Fruit fly (Drosophila melanogaster) whole organism, embryonic: ENCODE measurements around the gene CG18095.
A peak's percentile ranks its signal among the peaks of the same experiment; 100 is the strongest.

ENCODE experiments used
- Asciz ChIP-seq: fragments of 200-800 bp; sonication (Bioruptor generic); optimal IDR thresholded peaks from 2 replicates; lab custom pipeline; 2017; ENCODE audit warnings: missing biosample characterization, mild to moderate bottlenecking, missing genetic modification characterization, missing genetic modification reagents
- BtbVII ChIP-seq: fragments of 200-800 bp; sonication (Bioruptor generic); optimal IDR thresholded peaks from 3 replicates; lab custom pipeline; 2017; ENCODE audit warnings: missing biosample characterization, mild to moderate bottlenecking, missing genetic modification characterization
- CG10147 ChIP-seq: fragments of 200-800 bp; sonication (Bioruptor generic); optimal IDR thresholded peaks from 2 replicates; lab custom pipeline; 2019; ENCODE audit warnings: missing biosample characterization, mild to moderate bottlenecking, missing genetic modification characterization, moderate library complexity
- CG10654 ChIP-seq: fragments of 200-800 bp; sonication (Bioruptor generic); optimal IDR thresholded peaks from 2 replicates; lab custom pipeline; 2016; ENCODE audit warnings: missing biosample characterization, missing genetic modification characterization
- CG11085 ChIP-seq: fragments of 200-800 bp; sonication (Bioruptor generic); IDR thresholded peaks from 2 replicates; pipeline ENCODE4 v1.3.6; 2022; ENCODE audit warnings: missing biosample characterization, missing genetic modification characterization
- CG11247 ChIP-seq: fragments of 200-800 bp; sonication (Bioruptor generic); IDR thresholded peaks from 2 replicates; pipeline ENCODE4 v1.3.6; 2022; ENCODE audit warnings: missing biosample characterization, missing genetic modification characterization
- CG11560 ChIP-seq: fragments of 200-800 bp; sonication (Bioruptor generic); IDR thresholded peaks from 3 replicates; pipeline ENCODE4 v1.3.6; 2022; ENCODE audit warnings: missing biosample characterization, missing genetic modification characterization
- CG12071 ChIP-seq: fragments of 200-800 bp; sonication (Bioruptor generic); optimal IDR thresholded peaks from 3 replicates; lab custom pipeline; 2018; ENCODE audit warnings: missing biosample characterization, mild to moderate bottlenecking, missing genetic modification characterization
- CG12155 ChIP-seq: fragments of 200-800 bp; sonication (Bioruptor generic); optimal IDR thresholded peaks from 3 replicates; lab custom pipeline; 2016; ENCODE audit warnings: missing biosample characterization, missing genetic modification characterization
- CG12744 ChIP-seq: fragments of 200-800 bp; sonication (Bioruptor generic); optimal IDR thresholded peaks from 2 replicates; lab custom pipeline; 2016; ENCODE audit warnings: missing biosample characterization, missing genetic modification characterization
- CG13424 ChIP-seq: fragments of 200-800 bp; sonication (Bioruptor generic); optimal IDR thresholded peaks from 2 replicates; lab custom pipeline; 2019; ENCODE audit warnings: missing biosample characterization, mild to moderate bottlenecking, missing genetic modification characterization, moderate library complexity
- CG14860 ChIP-seq: fragments of 200-800 bp; sonication (Bioruptor generic); IDR thresholded peaks from 3 replicates; pipeline ENCODE4 v1.3.6; 2022; ENCODE audit warnings: missing biosample characterization, missing genetic modification characterization; ENCODE audit not compliant: partially characterized antibody
- CG1647 ChIP-seq: fragments of 200-800 bp; sonication (Bioruptor generic); optimal IDR thresholded peaks from 3 replicates; lab custom pipeline; 2016; ENCODE audit warnings: missing biosample characterization, missing genetic modification characterization
- CG17385 ChIP-seq: fragments of 200-800 bp; sonication (Bioruptor generic); optimal IDR thresholded peaks from 3 replicates; lab custom pipeline; 2018; ENCODE audit warnings: missing biosample characterization, mild to moderate bottlenecking, missing genetic modification characterization
- CG17568 ChIP-seq: fragments of 200-800 bp; sonication (Bioruptor generic); optimal IDR thresholded peaks from 2 replicates; lab custom pipeline; 2018; ENCODE audit warnings: missing biosample characterization, mild to moderate bottlenecking, missing genetic modification characterization, moderate library complexity
- CG2875 ChIP-seq: fragments of 200-800 bp; sonication (Bioruptor generic); optimal IDR thresholded peaks from 2 replicates; lab custom pipeline; 2017; ENCODE audit warnings: missing biosample characterization, mild to moderate bottlenecking, missing genetic modification characterization, missing genetic modification reagents
- CG31441 ChIP-seq: fragments of 200-800 bp; sonication (Bioruptor generic); IDR thresholded peaks from 2 replicates; pipeline ENCODE4 v1.3.6; 2022; ENCODE audit warnings: missing biosample characterization, missing genetic modification characterization
- CG3281 ChIP-seq: fragments of 200-800 bp; sonication (Bioruptor generic); optimal IDR thresholded peaks from 3 replicates; lab custom pipeline; 2017; ENCODE audit warnings: missing biosample characterization, mild to moderate bottlenecking, missing genetic modification characterization
- CG7556 ChIP-seq: fragments of 200-800 bp; sonication (Bioruptor generic); optimal IDR thresholded peaks from 2 replicates; lab custom pipeline; 2017; ENCODE audit warnings: missing biosample characterization, mild to moderate bottlenecking, missing genetic modification characterization
- CG7786 ChIP-seq: fragments of 200-800 bp; sonication (Bioruptor generic); optimal IDR thresholded peaks from 2 replicates; lab custom pipeline; 2016; ENCODE audit warnings: missing biosample characterization, missing genetic modification characterization
- CG7839 ChIP-seq: fragments of 200-800 bp; sonication (Bioruptor generic); optimal IDR thresholded peaks from 3 replicates; lab custom pipeline; 2018; ENCODE audit warnings: missing biosample characterization, mild to moderate bottlenecking, missing genetic modification characterization, moderate library complexity
- CG9817 ChIP-seq: fragments of 200-800 bp; sonication (Bioruptor generic); optimal IDR thresholded peaks from 2 replicates; lab custom pipeline; 2018; ENCODE audit warnings: missing biosample characterization, mild to moderate bottlenecking, missing genetic modification characterization, moderate library complexity
- CrebB ChIP-seq: fragments of 200-800 bp; sonication (Bioruptor generic); optimal IDR thresholded peaks from 3 replicates; lab custom pipeline; 2018; ENCODE audit warnings: missing biosample characterization, mild to moderate bottlenecking, missing genetic modification characterization
- Dad ChIP-seq: fragments of 200-800 bp; sonication (Bioruptor generic); optimal IDR thresholded peaks from 3 replicates; lab custom pipeline; 2016; ENCODE audit warnings: missing biosample characterization, missing genetic modification characterization
- Dfd ChIP-seq, 2 experiments: fragments of >200 bp; optimal IDR thresholded peaks; 2 replicates each; lab custom pipeline; 2017; ENCODE audit warnings: missing biosample characterization in 2 of 2, missing genetic modification characterization in 2 of 2
- E2f2 ChIP-seq: fragments of 200-800 bp; sonication (Bioruptor generic); IDR thresholded peaks from 2 replicates; pipeline ENCODE4 v1.3.6; 2022; ENCODE audit warnings: missing biosample characterization, missing genetic modification characterization
- Fer2 ChIP-seq: fragments of 200-800 bp; sonication (Bioruptor generic); optimal IDR thresholded peaks from 2 replicates; lab custom pipeline; 2018; ENCODE audit warnings: missing biosample characterization, mild to moderate bottlenecking, missing genetic modification characterization, moderate library complexity
- HLH4C ChIP-seq: fragments of 200-800 bp; sonication (Bioruptor generic); IDR thresholded peaks from 3 replicates; pipeline ENCODE4 v1.3.6; 2022; ENCODE audit warnings: missing biosample characterization, missing genetic modification characterization; ENCODE audit not compliant: partially characterized antibody
- Hr78 ChIP-seq, 2 experiments: fragments of 200-800 bp in 1 of 2; fragments of >200 bp in 1 of 2; sonication (Bioruptor generic) in 1 of 2; optimal IDR thresholded peaks; 2 replicates each; lab custom pipeline; 2017 to 2019; ENCODE audit warnings: missing biosample characterization in 2 of 2, missing genetic modification characterization in 2 of 2, mild to moderate bottlenecking in 1 of 2, moderate library complexity in 1 of 2
- PHDP ChIP-seq: fragments of 200-800 bp; sonication (Bioruptor generic); optimal IDR thresholded peaks from 3 replicates; lab custom pipeline; 2018; ENCODE audit warnings: missing biosample characterization, mild to moderate bottlenecking, missing genetic modification characterization, moderate library complexity
- YL-1 ChIP-seq: fragments of 200-800 bp; sonication (Bioruptor generic); optimal IDR thresholded peaks from 3 replicates; lab custom pipeline; 2017; ENCODE audit warnings: missing biosample characterization, mild to moderate bottlenecking, missing genetic modification characterization
- bigmax ChIP-seq: fragments of 200-800 bp; sonication (Bioruptor generic); optimal IDR thresholded peaks from 2 replicates; lab custom pipeline; 2018; ENCODE audit warnings: missing biosample characterization, mild to moderate bottlenecking, missing genetic modification characterization
- cg ChIP-seq: fragments of 200-800 bp; sonication (Bioruptor generic); optimal IDR thresholded peaks from 3 replicates; lab custom pipeline; 2019; ENCODE audit warnings: missing biosample characterization, mild to moderate bottlenecking, missing genetic modification characterization, moderate library complexity
- dan ChIP-seq: fragments of 200-800 bp; sonication (Bioruptor generic); IDR thresholded peaks from 2 replicates; pipeline ENCODE4 v1.3.6; 2022; ENCODE audit warnings: missing biosample characterization, missing genetic modification characterization
- dati ChIP-seq: fragments of 200-800 bp; sonication (Bioruptor generic); IDR thresholded peaks from 2 replicates; pipeline ENCODE4 v1.3.6; 2022; ENCODE audit warnings: missing biosample characterization, missing genetic modification characterization
- dysf ChIP-seq: fragments of 200-800 bp; sonication (Bioruptor generic); IDR thresholded peaks from 3 replicates; pipeline ENCODE4 v1.3.6; 2022; ENCODE audit warnings: missing biosample characterization, missing genetic modification characterization
- exex ChIP-seq: fragments of 200-800 bp; sonication (Bioruptor generic); optimal IDR thresholded peaks from 4 replicates; lab custom pipeline; 2018; ENCODE audit warnings: missing biosample characterization, mild to moderate bottlenecking, missing genetic modification characterization, moderate library complexity
- fd96Cb ChIP-seq: fragments of 200-800 bp; sonication (Bioruptor generic); optimal IDR thresholded peaks from 2 replicates; lab custom pipeline; 2018; ENCODE audit warnings: missing biosample characterization, mild to moderate bottlenecking, missing genetic modification characterization, moderate library complexity
- lab ChIP-seq: fragments of 200-800 bp; sonication (Bioruptor generic); optimal IDR thresholded peaks from 3 replicates; lab custom pipeline; 2017; ENCODE audit warnings: missing biosample characterization, missing genetic modification characterization, mild to moderate bottlenecking, moderate library complexity, missing genetic modification reagents
- maf-S ChIP-seq: fragments of 200-800 bp; sonication (Bioruptor generic); optimal IDR thresholded peaks from 2 replicates; lab custom pipeline; 2016; ENCODE audit warnings: missing biosample characterization, missing genetic modification characterization
- mam ChIP-seq: fragments of 200-800 bp; sonication (Bioruptor generic); optimal IDR thresholded peaks from 3 replicates; lab custom pipeline; 2016; ENCODE audit warnings: missing biosample characterization, missing genetic modification characterization
- pros ChIP-seq: fragments of 200-800 bp; sonication (Bioruptor generic); optimal IDR thresholded peaks from 3 replicates; lab custom pipeline; 2019; ENCODE audit warnings: missing biosample characterization, mild to moderate bottlenecking, missing genetic modification characterization, moderate library complexity
- ro ChIP-seq: fragments of 200-800 bp; sonication (Bioruptor generic); IDR thresholded peaks from 2 replicates; pipeline ENCODE4 v1.3.6; 2022; ENCODE audit warnings: missing biosample characterization, missing genetic modification characterization
- seq ChIP-seq: fragments of 200-800 bp; sonication (Bioruptor generic); IDR thresholded peaks from 2 replicates; pipeline ENCODE4 v1.3.6; 2022; ENCODE audit warnings: missing biosample characterization, missing genetic modification characterization
- sqz ChIP-seq: fragments of 200-800 bp; sonication (Bioruptor generic); optimal IDR thresholded peaks from 3 replicates; lab custom pipeline; 2018; ENCODE audit warnings: missing biosample characterization, mild to moderate bottlenecking, missing genetic modification characterization
- tll ChIP-seq, 2 experiments: fragments of 200-800 bp in 1 of 2; fragments of >200 bp in 1 of 2; sonication (Bioruptor generic) in 1 of 2; optimal IDR thresholded peaks; 2 replicates each; lab custom pipeline; 2017 to 2019; ENCODE audit warnings: missing biosample characterization in 2 of 2, missing genetic modification characterization in 2 of 2, mild to moderate bottlenecking in 1 of 2, moderate library complexity in 1 of 2
- twi ChIP-seq: fragments of 200-800 bp; optimal IDR thresholded peaks from 2 replicates; lab custom pipeline; 2019; ENCODE audit warnings: missing biosample characterization, mild to moderate bottlenecking, missing genetic modification characterization, moderate library complexity
- zfh2 ChIP-seq: fragments of 200-800 bp; sonication (Bioruptor generic); optimal IDR thresholded peaks from 2 replicates; lab custom pipeline; 2016; ENCODE audit warnings: missing biosample characterization, missing genetic modification characterization

The CG18095 gene

DNA sequence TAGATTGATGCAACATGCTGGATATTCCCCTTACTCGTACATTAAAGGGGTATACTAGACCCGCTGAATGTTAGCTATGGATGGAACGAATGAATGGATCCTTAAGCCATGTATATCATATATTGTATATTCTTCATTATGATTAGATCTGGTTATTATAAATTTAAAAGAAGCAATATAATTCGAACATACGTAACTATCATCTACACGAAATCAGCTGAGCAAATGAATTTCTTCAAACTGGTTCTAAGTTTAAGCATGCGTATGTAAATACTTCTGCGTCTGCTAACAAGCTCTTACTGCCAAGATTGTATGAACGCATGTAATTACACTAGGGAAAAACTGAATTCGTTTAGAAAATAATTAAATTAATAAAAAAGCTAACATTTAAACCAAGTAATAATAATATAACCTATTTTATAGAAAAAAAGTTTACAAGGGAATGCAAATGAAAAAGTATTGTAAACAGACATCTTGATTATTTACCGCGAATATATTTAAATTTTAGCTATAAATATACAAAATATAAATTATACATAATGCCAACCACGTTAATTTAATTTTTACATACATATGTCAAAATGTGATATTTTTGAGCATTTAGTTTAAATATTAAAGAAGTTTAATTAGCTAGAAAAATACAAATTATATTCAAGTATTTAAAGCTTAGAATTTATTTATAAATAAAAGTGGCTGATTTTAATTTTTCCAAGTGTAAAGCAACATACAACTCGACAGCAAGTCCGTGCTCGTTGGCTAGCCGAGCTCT lies 10.3 kb downstream of the CG18095 start (continued):
- TF ChIP-seq BtbVII, result no peak
- TF ChIP-seq CG10147 (GFP tag; lab: Kevin White, UChicago), result peak; percentile 71
- TF ChIP-seq ro (GFP tag; lab: Robert Waterston, UW), result no peak
- no peak for TF ChIP-seq CrebB (tag; lab: Kevin White, UChicago)
- no peak for TF ChIP-seq CG10654 (GFP tag; lab: Kevin White, UChicago)
- TF ChIP-seq Dfd (GFP tag; optimal IDR thresholded peaks at IDR 0.05; lab: Kevin White, UChicago), result peak in 1 of 2 experiments; percentile 31
- peak; percentile 10 for TF ChIP-seq CG9817 (tag; lab: Kevin White, UChicago)
- peak; percentile 58 for TF ChIP-seq CG17385
- no peak for TF ChIP-seq CG11247 (GFP tag; lab: Robert Waterston, UW)
- TF ChIP-seq pros (GFP tag; lab: Kevin White, UChicago), result no peak
- TF ChIP-seq maf-S (GFP tag; lab: Kevin White, UChicago), result no peak
- TF ChIP-seq cg (GFP tag; lab: Kevin White, UChicago), result no peak
- peak; percentile 11 for TF ChIP-seq CG3281 (GFP tag; lab: Kevin White, UChicago)
- TF ChIP-seq CG31441 (GFP tag; lab: Robert Waterston, UW), result peak; percentile 87
- TF ChIP-seq twi (tag; lab: Kevin White, UChicago), result peak; percentile 21
- peak; percentile 54 for TF ChIP-seq CG12071 (GFP tag; lab: Kevin White, UChicago)
- TF ChIP-seq lab (GFP tag; lab: Kevin White, UChicago), result peak; percentile 74
- no peak for TF ChIP-seq tll (GFP tag; optimal IDR thresholded peaks at IDR 0.05; lab: Kevin White, UChicago)
- TF ChIP-seq sqz (GFP tag; lab: Kevin White, UChicago), result no peak
- peak; percentile 44 for TF ChIP-seq CG1647
- TF ChIP-seq exex (tag; lab: Kevin White, UChicago), result no peak
- TF ChIP-seq YL-1 (GFP tag; lab: Kevin White, UChicago), result no peak
- peak; percentile 43 for TF ChIP-seq CG17568
- TF ChIP-seq Fer2 (tag; lab: Kevin White, UChicago), result no peak
- TF ChIP-seq dysf (GFP tag; lab: Robert Waterston, UW), result peak; percentile 63
- TF ChIP-seq Dad (GFP tag; lab: Kevin White, UChicago), result no peak
- peak; percentile 45; the same call in 1 of the 2 replicates for TF ChIP-seq E2f2 (GFP tag; lab: Robert Waterston, UW)
- no peak for TF ChIP-seq bigmax (GFP tag; lab: Kevin White, UChicago)
- TF ChIP-seq CG12155 (GFP tag; lab: Kevin White, UChicago), result no peak
- no peak for TF ChIP-seq CG7786 (GFP tag; lab: Kevin White, UChicago)
- TF ChIP-seq dati (GFP tag; lab: Robert Waterston, UW), result 0 out of 2 replicates have a peak, but pooled peaks have one; percentile 42
- no peak for TF ChIP-seq seq (GFP tag; lab: Robert Waterston, UW)
- TF ChIP-seq CG14860 (GFP tag; lab: Robert Waterston, UW), result no peak
- peak; percentile 62 for TF ChIP-seq PHDP (tag; lab: Kevin White, UChicago)
- TF ChIP-seq CG11560 (tag; lab: Robert Waterston, UW), result no peak
- TF ChIP-seq CG12744, result no peak
- peak; percentile 91 for TF ChIP-seq CG7556 (GFP tag; lab: Kevin White, UChicago)
- TF ChIP-seq CG7839, result peak; percentile 83
- TF ChIP-seq fd96Cb (tag; lab: Kevin White, UChicago), result peak; percentile 66
- TF ChIP-seq CG13424 (tag; lab: Kevin White, UChicago), result peak; percentile 74
- peak; percentile 17 for TF ChIP-seq Asciz (GFP tag; lab: Kevin White, UChicago)
- TF ChIP-seq Hr78 (GFP tag; optimal IDR thresholded peaks at IDR 0.05; lab: Kevin White, UChicago), result no peak
- no peak for TF ChIP-seq dan (GFP tag; lab: Robert Waterston, UW)
- no peak for TF ChIP-seq CG11085 (GFP tag; lab: Robert Waterston, UW)
- no peak for TF ChIP-seq zfh2 (GFP tag; lab: Kevin White, UChicago)
- peak; percentile 59 for TF ChIP-seq mam (GFP tag; lab: Kevin White, UChicago)
- TF ChIP-seq CG2875 (GFP tag; lab: Kevin White, UChicago), result peak; percentile 57
- no peak for TF ChIP-seq HLH4C
